Worm (Caenorhabditis elegans) whole organism, L4/young adult: ENCODE data around the gene K12H6.8.
"Not testable (repeated sequence)": the region's sequence is repeated elsewhere in the genome, so short reads cannot be mapped to it uniquely, and the experiment has no call there.

Source experiments
- W03F9.2 ChIP-seq: fragments of 150-350 bp; optimal IDR thresholded peaks from 2 replicates; lab custom pipeline; 2014; ENCODE audit warnings: missing biosample characterization, missing genetic modification characterization
- dao-5 ChIP-seq: sonication (generic microtip); optimal IDR thresholded peaks from 2 replicates; lab custom pipeline; 2016; ENCODE audit warnings: missing genotype, missing genetic modification characterization, moderate library complexity, missing compliant biosample characterization
- him-1 ChIP-seq: sonication (generic microtip); optimal IDR thresholded peaks from 2 replicates; lab custom pipeline; 2016; ENCODE audit warnings: missing genotype, missing genetic modification reagents, missing genetic modification characterization, missing compliant biosample characterization

K12H6.8 gene

ce11 chrII:2831173-2831572 is 3.5 kb downstream of the K12H6.8 start, which contains the start of gene K12H6.6:
K12H6.6 (minus strand) TSS chrII:2831233.
- no peak for TF ChIP-seq dao-5 (tag; lab: Kevin White, UChicago)
- TF ChIP-seq him-1 = no peak
- no peak for TF ChIP-seq W03F9.2

ce11 chrII:2832098-2832497 is 4.4 kb downstream of the K12H6.8 start:
- TF ChIP-seq W03F9.2 (no peak), him-1 (no peak), dao-5 (tag; lab: Kevin White, UChicago) (no peak)

- TF ChIP-seq him-1 (no peak), W03F9.2 (no peak), dao-5 (tag; lab: Kevin White, UChicago) (no peak)
These were observed 4.8 kb downstream of the K12H6.8 start for ce11 chrII:2832539-2832938.

ce11 chrII:2834105-2834504 is 6.4 kb downstream of the K12H6.8 start:
- no peak for TF ChIP-seq him-1
- TF ChIP-seq dao-5 (tag; lab: Kevin White, UChicago) = no peak
- no peak for TF ChIP-seq W03F9.2

ce11 chrII:2836853-2837252 is 9.2 kb downstream of the K12H6.8 start, which contains the start of gene K12H6.7:
K12H6.7 (minus strand) TSS chrII:2836953.
- TF ChIP-seq W03F9.2 = no peak
- no peak for TF ChIP-seq dao-5 (tag; lab: Kevin White, UChicago)
- TF ChIP-seq him-1 = no peak

- not testable (repeated sequence) for TF ChIP-seq W03F9.2; him-1; dao-5 (tag; lab: Kevin White, UChicago)
These were observed 11.3 kb downstream of the K12H6.8 start, which contains the start of gene Y110A2AL.4 for ce11 chrII:2839004-2839403. Y110A2AL.4 (plus strand) TSS chrII:2839304.

- TF ChIP-seq him-1 = no peak
- no peak for TF ChIP-seq W03F9.2
- TF ChIP-seq dao-5 (tag; lab: Kevin White, UChicago) = no peak
These were observed 13.8 kb downstream of the K12H6.8 start, which contains the start of gene Y110A2AL.6 for ce11 chrII:2841529-2841928. Y110A2AL.6 (minus strand) TSS chrII:2841629.

ce11 chrII:2843088-2843487 is 15.4 kb downstream of the K12H6.8 start, which contains the start of gene Y110A2AL.7:
Y110A2AL.7 (minus strand) TSS chrII:2843188.
- TF ChIP-seq W03F9.2 (no peak), him-1 (no peak), dao-5 (tag; lab: Kevin White, UChicago) (no peak)

ce11 chrII:2845674-2846073 is 18.0 kb downstream of the K12H6.8 start:
- TF ChIP-seq him-1 (no peak), W03F9.2 (no peak), dao-5 (tag; lab: Kevin White, UChicago) (no peak)

- TF ChIP-seq him-1 (no peak), W03F9.2 (no peak), dao-5 (tag; lab: Kevin White, UChicago) (no peak)
These were observed 18.9 kb downstream of the K12H6.8 start for ce11 chrII:2846552-2846951.

ce11 chrII:2852493-2852892 is 24.8 kb downstream of the K12H6.8 start, which contains the start of gene ptc-3:
ptc-3 (minus strand) TSS chrII:2852593.
- TF ChIP-seq W03F9.2 (no peak), him-1 (no peak), dao-5 (tag; lab: Kevin White, UChicago) (no peak)

ce11 chrII:2853767-2854166 is 26.1 kb downstream of the K12H6.8 start:
- TF ChIP-seq him-1 (no peak), W03F9.2 (no peak), dao-5 (tag; lab: Kevin White, UChicago) (no peak)

ce11 chrII:2854794-2855193 is 27.1 kb downstream of the K12H6.8 start:
- no peak for TF ChIP-seq him-1
- TF ChIP-seq dao-5 (tag; lab: Kevin White, UChicago) = no peak
- no peak for TF ChIP-seq W03F9.2

- no peak for TF ChIP-seq W03F9.2
- no peak for TF ChIP-seq dao-5 (tag; lab: Kevin White, UChicago)
- TF ChIP-seq him-1 = no peak
These were observed 28.4 kb downstream of the K12H6.8 start for ce11 chrII:2856114-2856513.

ce11 chrII:2857559-2857958 is 29.9 kb downstream of the K12H6.8 start:
- TF ChIP-seq him-1 (no peak), dao-5 (tag; lab: Kevin White, UChicago) (no peak), W03F9.2 (no peak)

- TF ChIP-seq dao-5 (tag; lab: Kevin White, UChicago) (no peak), him-1 (no peak), W03F9.2 (no peak)
These were observed 31.2 kb downstream of the K12H6.8 start for ce11 chrII:2858851-2859250.
